Fruit fly (Drosophila melanogaster): ENCODE results near the gene chb.

DNA sequence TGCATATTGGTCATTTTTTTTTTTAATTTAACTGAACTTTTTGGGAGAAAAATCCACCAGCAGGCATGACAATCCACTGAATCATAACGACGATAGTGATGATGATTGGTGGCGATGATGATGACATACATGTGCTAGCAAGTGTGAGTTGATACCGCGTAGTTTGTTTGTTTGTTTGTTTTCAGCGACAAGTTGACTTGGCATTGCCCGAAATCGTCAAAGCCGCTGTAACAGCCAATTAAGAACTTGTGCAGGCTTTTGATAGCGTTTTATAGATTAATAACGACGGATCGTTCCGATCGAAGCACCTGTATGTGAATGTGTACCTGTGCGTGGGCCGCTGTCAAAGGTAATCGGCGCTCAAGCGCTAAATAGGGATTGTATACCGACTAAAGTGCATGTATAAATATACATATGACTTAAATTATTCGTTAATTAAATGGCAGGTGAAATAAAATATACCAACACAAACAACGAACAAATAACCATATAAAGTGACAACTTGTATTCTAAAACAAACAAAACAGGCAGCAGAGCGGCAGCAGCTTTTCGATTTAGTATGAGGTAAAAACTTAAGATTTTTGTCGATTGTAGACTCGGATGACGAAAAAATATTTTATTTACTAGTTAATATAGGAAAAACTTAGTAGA lies 28.7 kb downstream of the chb start:
- TF ChIP-seq CG33017 (tag; optimal IDR thresholded peaks at IDR 0.05) (no peak), CG11617 (GFP tag; optimal IDR thresholded peaks at IDR 0.05) (no peak)

Data from whole organism, adult.